Fruit fly (Drosophila melanogaster) whole organism, embryonic: ENCODE results near the gene Bace.
A peak's percentile ranks its signal among the peaks of the same experiment; 100 is the strongest.

Source experiments
- CG6272 ChIP-seq: fragments of 200-800 bp; sonication (Bioruptor generic); IDR thresholded peaks from 2 replicates; pipeline ENCODE4 v1.3.6; 2022; ENCODE audit warnings: missing biosample characterization, missing genetic modification characterization
- unc-4 ChIP-seq: fragments of 200-800 bp; sonication (Bioruptor generic); IDR thresholded peaks from 2 replicates; pipeline ENCODE4 v1.3.6; 2022; ENCODE audit warnings: missing biosample characterization, missing genetic modification characterization; ENCODE audit not compliant: partially characterized antibody

DNA sequence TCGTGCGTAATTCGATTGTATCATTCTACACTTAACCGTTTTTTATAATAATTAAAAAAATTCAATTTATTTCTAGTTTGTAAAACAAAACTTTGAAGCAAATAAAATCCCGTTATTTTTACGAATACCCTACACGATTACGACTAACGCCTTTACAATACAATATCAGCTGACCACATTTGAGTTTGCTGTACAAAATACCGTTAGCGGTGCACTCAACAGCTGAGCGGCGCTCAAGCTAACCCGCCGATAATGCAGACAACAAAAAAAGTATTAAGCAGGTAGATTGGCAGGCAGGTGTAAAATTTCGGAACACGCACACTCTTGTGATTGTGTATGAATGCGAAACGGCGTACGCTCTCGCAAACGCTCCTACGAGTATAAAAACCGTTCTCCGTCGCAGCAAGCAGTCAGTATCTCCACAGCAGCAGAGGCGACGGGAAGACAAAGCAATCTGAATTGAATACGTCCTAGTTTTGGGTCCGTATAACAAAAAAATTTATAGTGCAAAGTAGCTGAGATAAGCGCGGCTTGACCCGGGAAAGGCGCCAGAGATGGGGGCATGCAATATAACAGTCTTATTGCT is 25.7 kb upstream of the Bace start, which contains the start of gene Acer:
- TF ChIP-seq unc-4 (GFP tag; lab: Robert Waterston, UW) (0 out of 2 replicates have a peak, but pooled peaks have one; percentile 35), CG6272 (GFP tag; lab: Robert Waterston, UW) (no peak)
